Worm (Caenorhabditis elegans) whole organism, young adult: ENCODE data around the gene skr-3.
A peak's percentile ranks its signal among the peaks of the same experiment; 100 is the strongest.

Source experiments
- B0035.1 ChIP-seq: sonication (generic microtip); optimal IDR thresholded peaks from 2 replicates; lab custom pipeline; 2016; ENCODE audit warnings: missing genetic modification characterization, mild to moderate bottlenecking, missing compliant biosample characterization, missing genotype, missing genetic modification reagents
- C17E4.6 ChIP-seq: fragments of 200-800 bp; sonication (Bioruptor generic); IDR thresholded peaks from 2 replicates; pipeline ENCODE4 v1.3.6; 2022; ENCODE audit warnings: missing genetic modification reagents, missing genetic modification characterization, missing compliant biosample characterization
- F39B2.1 ChIP-seq: fragments of 200-800 bp; sonication (Bioruptor generic); IDR thresholded peaks from 2 replicates; pipeline ENCODE4 v1.3.6; 2022; ENCODE audit warnings: missing genetic modification reagents, missing genetic modification characterization, missing compliant biosample characterization
- F57A8.1 ChIP-seq: fragments of 200-800 bp; sonication (Bioruptor generic); optimal IDR thresholded peaks from 2 replicates; lab custom pipeline; 2018; ENCODE audit warnings: mild to moderate bottlenecking, missing genetic modification characterization, moderate library complexity, missing compliant biosample characterization
- Y53F4B.3 ChIP-seq: fragments of 200-800 bp; sonication (Bioruptor generic); IDR thresholded peaks from 2 replicates; pipeline ENCODE4 v1.3.6; 2022; ENCODE audit warnings: missing genetic modification reagents, missing genetic modification characterization, missing compliant biosample characterization
- Y67H2A.10 ChIP-seq: fragments of 200-800 bp; sonication (Bioruptor generic); conservative IDR thresholded peaks from 2 replicates; pipeline ENCODE4 v1.3.6; 2022; ENCODE audit warnings: missing genetic modification reagents, missing genetic modification characterization, missing compliant biosample characterization
- ZK185.1 ChIP-seq: sonication (generic microtip); optimal IDR thresholded peaks from 2 replicates; lab custom pipeline; 2016; ENCODE audit warnings: mild to moderate bottlenecking, missing genetic modification characterization, missing compliant biosample characterization; ENCODE audit not compliant: poor library complexity, severe bottlenecking
- ama-1 ChIP-seq, 3 experiments: fragments of 150-350 bp in 1 of 3; sonication (generic microtip) in 2 of 3; optimal IDR thresholded peaks; 2 replicates each; lab custom pipeline; 2014 to 2018; ENCODE audit warnings: missing biosample characterization in 2 of 3, missing genetic modification characterization in 2 of 3, missing genetic modification reagents in 2 of 3
- aptf-2 ChIP-seq: fragments of 200-800 bp; sonication (Bioruptor generic); conservative IDR thresholded peaks from 2 replicates; pipeline ENCODE4 v1.3.6; 2022; ENCODE audit warnings: missing genetic modification reagents, missing genetic modification characterization, missing compliant biosample characterization
- atf-7 ChIP-seq: sonication (generic microtip); optimal IDR thresholded peaks from 2 replicates; lab custom pipeline; 2017; ENCODE audit warnings: mild to moderate bottlenecking, missing genetic modification characterization, missing compliant biosample characterization
- attf-3 ChIP-seq: fragments of 200-800 bp; sonication (Bioruptor generic); conservative IDR thresholded peaks from 2 replicates; pipeline ENCODE4 v1.3.6; 2022; ENCODE audit warnings: missing genetic modification reagents, missing genetic modification characterization, missing compliant biosample characterization
- attf-5 ChIP-seq: fragments of 200-800 bp; sonication (Bioruptor generic); optimal IDR thresholded peaks from 2 replicates; lab custom pipeline; 2018; ENCODE audit warnings: mild to moderate bottlenecking, missing genetic modification characterization, missing compliant biosample characterization
- attf-6 ChIP-seq: fragments of 200-800 bp; sonication (Bioruptor generic); IDR thresholded peaks from 2 replicates; pipeline ENCODE4 v1.3.6; 2022; ENCODE audit warnings: missing genetic modification reagents, missing genetic modification characterization, missing compliant biosample characterization
- cebp-1 ChIP-seq, 2 experiments: fragments of 200-800 bp in 1 of 2; sonication (Bioruptor generic) in 1 of 2; sonication (generic microtip) in 1 of 2; IDR thresholded peaks in 1 of 2; optimal IDR thresholded peaks in 1 of 2; 2 replicates each; pipeline versions ENCODE4 v1.3.6 to Lab custom; 2017 to 2022; ENCODE audit warnings: missing compliant biosample characterization in 2 of 2, missing genetic modification characterization in 2 of 2, mild to moderate bottlenecking in 1 of 2, missing genetic modification reagents in 1 of 2, moderate library complexity in 1 of 2
- ceh-27 ChIP-seq: fragments of 200-800 bp; sonication (Bioruptor generic); optimal IDR thresholded peaks from 2 replicates; lab custom pipeline; 2018; ENCODE audit warnings: mild to moderate bottlenecking, missing genetic modification characterization, moderate library complexity, missing compliant biosample characterization
- ceh-40 ChIP-seq: fragments of 200-800 bp; sonication (Bioruptor generic); IDR thresholded peaks from 2 replicates; pipeline ENCODE4 v1.3.6; 2022; ENCODE audit warnings: missing genetic modification characterization, missing compliant biosample characterization
- ceh-79 ChIP-seq: sonication (generic microtip); optimal IDR thresholded peaks from 2 replicates; lab custom pipeline; 2017; ENCODE audit warnings: mild to moderate bottlenecking, missing genetic modification characterization, missing compliant biosample characterization
- dox-1 ChIP-seq: fragments of 200-800 bp; sonication (Bioruptor generic); IDR thresholded peaks from 2 replicates; pipeline ENCODE4 v1.3.6; 2022; ENCODE audit warnings: missing genetic modification reagents, missing genetic modification characterization, missing compliant biosample characterization
- dpff-1 ChIP-seq: sonication (generic microtip); optimal IDR thresholded peaks from 2 replicates; lab custom pipeline; 2017; ENCODE audit warnings: mild to moderate bottlenecking, missing genetic modification characterization, missing compliant biosample characterization
- efl-1 ChIP-seq: fragments of 150-350 bp; optimal IDR thresholded peaks from 2 replicates; lab custom pipeline; 2014; ENCODE audit warnings: missing biosample characterization, missing genetic modification reagents, missing genetic modification characterization
- hlh-12 ChIP-seq: sonication (generic microtip); optimal IDR thresholded peaks from 2 replicates; lab custom pipeline; 2016; ENCODE audit warnings: missing genetic modification characterization, missing compliant biosample characterization
- hmg-1.2 ChIP-seq: fragments of 200-800 bp; sonication (Bioruptor generic); IDR thresholded peaks from 2 replicates; pipeline ENCODE4 v1.3.6; 2022; ENCODE audit warnings: missing genetic modification reagents, missing genetic modification characterization, missing compliant biosample characterization
- hrde-1 ChIP-seq: sonication (generic microtip); optimal IDR thresholded peaks from 2 replicates; lab custom pipeline; 2016; ENCODE audit warnings: missing genetic modification characterization, mild to moderate bottlenecking, missing compliant biosample characterization, moderate library complexity, missing genotype, missing genetic modification reagents, borderline replicate concordance
- lin-54 ChIP-seq: fragments of 200-800 bp; sonication (Bioruptor generic); optimal IDR thresholded peaks from 2 replicates; lab custom pipeline; 2018; ENCODE audit warnings: mild to moderate bottlenecking, missing genetic modification characterization, missing compliant biosample characterization
- lsl-1 ChIP-seq: fragments of 200-800 bp; sonication (Bioruptor generic); optimal IDR thresholded peaks from 2 replicates; lab custom pipeline; 2018; ENCODE audit warnings: mild to moderate bottlenecking, missing genetic modification characterization, moderate library complexity, missing compliant biosample characterization
- madf-6 ChIP-seq: fragments of 200-800 bp; sonication (Bioruptor generic); IDR thresholded peaks from 2 replicates; pipeline ENCODE4 v1.3.6; 2022; ENCODE audit warnings: missing genetic modification reagents, missing genetic modification characterization, missing compliant biosample characterization
- mcd-1 ChIP-seq: fragments of 200-800 bp; sonication (Bioruptor generic); IDR thresholded peaks from 2 replicates; pipeline ENCODE4 v1.3.6; 2022; ENCODE audit warnings: missing genetic modification reagents, missing genetic modification characterization, missing compliant biosample characterization
- mes-4 ChIP-seq: sonication (generic microtip); optimal IDR thresholded peaks from 2 replicates; lab custom pipeline; 2016; ENCODE audit warnings: missing genotype, missing genetic modification characterization, missing compliant biosample characterization
- nfyb-1 ChIP-seq: fragments of 200-800 bp; sonication (Bioruptor generic); IDR thresholded peaks from 2 replicates; pipeline ENCODE4 v1.3.6; 2022; ENCODE audit warnings: missing genetic modification reagents, missing genetic modification characterization, missing compliant biosample characterization
- nhr-80 ChIP-seq: sonication (generic microtip); optimal IDR thresholded peaks from 2 replicates; lab custom pipeline; 2016; ENCODE audit warnings: missing genetic modification characterization, missing compliant biosample characterization
- nhr-90 ChIP-seq: sonication (generic microtip); optimal IDR thresholded peaks from 2 replicates; lab custom pipeline; 2016; ENCODE audit warnings: missing genotype, mild to moderate bottlenecking, missing genetic modification characterization, missing compliant biosample characterization
- pbrm-1 ChIP-seq: fragments of 200-800 bp; sonication (Bioruptor generic); IDR thresholded peaks from 2 replicates; pipeline ENCODE4 v1.3.6; 2022; ENCODE audit warnings: missing genetic modification reagents, missing genetic modification characterization, missing compliant biosample characterization
- rec-8 ChIP-seq, 2 experiments: sonication (generic microtip); optimal IDR thresholded peaks; 2 replicates each; lab custom pipeline; 2016; ENCODE audit warnings: mild to moderate bottlenecking in 2 of 2, missing genetic modification characterization in 2 of 2, missing genetic modification reagents in 2 of 2, missing genotype in 2 of 2, missing biosample characterization in 1 of 2, missing compliant biosample characterization in 1 of 2, moderate library complexity in 1 of 2
- somi-1 ChIP-seq: fragments of 200-800 bp; sonication (Bioruptor generic); optimal IDR thresholded peaks from 2 replicates; lab custom pipeline; 2018; ENCODE audit warnings: mild to moderate bottlenecking, missing genetic modification characterization, missing compliant biosample characterization
- tbp1 ChIP-seq: fragments of 200-800 bp; sonication (Bioruptor generic); optimal IDR thresholded peaks from 2 replicates; lab custom pipeline; 2018; ENCODE audit warnings: mild to moderate bottlenecking, missing genetic modification characterization, missing compliant biosample characterization
- tbx-9 ChIP-seq: sonication (generic microtip); optimal IDR thresholded peaks from 2 replicates; lab custom pipeline; 2016; ENCODE audit warnings: borderline replicate concordance, missing genetic modification characterization, inconsistent platforms, missing compliant biosample characterization
- unc-62 ChIP-seq: fragments of 150-350 bp; optimal IDR thresholded peaks from 2 replicates; lab custom pipeline; 2014; ENCODE audit warnings: missing biosample characterization, missing genetic modification reagents, missing genetic modification characterization
- xnd-1 ChIP-seq: sonication (generic microtip); optimal IDR thresholded peaks from 2 replicates; lab custom pipeline; 2016; ENCODE audit warnings: missing genotype, missing genetic modification reagents, missing genetic modification characterization, missing compliant biosample characterization
- ztf-26 ChIP-seq: sonication (generic microtip); optimal IDR thresholded peaks from 2 replicates; lab custom pipeline; 2017; ENCODE audit warnings: missing genetic modification characterization, missing compliant biosample characterization
- ztf-6 ChIP-seq: fragments of 200-800 bp; sonication (Bioruptor generic); IDR thresholded peaks from 2 replicates; pipeline ENCODE4 v1.3.6; 2022; ENCODE audit warnings: missing genetic modification reagents, missing genetic modification characterization, missing compliant biosample characterization

The skr-3 gene

ce11 chrV:16121451-16121850 is 567 bp downstream of the skr-3 start:
- TF ChIP-seq ztf-26 (tag; lab: Kevin White, UChicago), result no peak
- TF ChIP-seq hrde-1 (tag; lab: Kevin White, UChicago), result no peak
- TF ChIP-seq mcd-1, result no peak
- no peak for TF ChIP-seq madf-6 (GFP tag; lab: Robert Waterston, UW)
- no peak for TF ChIP-seq cebp-1 (GFP tag; IDR thresholded peaks at IDR 0.05; lab: Robert Waterston, UW)
- TF ChIP-seq cebp-1 (tag; optimal IDR thresholded peaks at IDR 0.05; lab: Kevin White, UChicago), result peak; percentile 5

ce11 chrV:16124739-16125138 is 3.9 kb downstream of the skr-3 start, which contains the start of gene nhr-111:
nhr-111 (minus strand) TSS chrV:16124839.
- TF ChIP-seq attf-5 (no peak), ztf-26 (tag; lab: Kevin White, UChicago) (no peak), lsl-1 (GFP tag; lab: Kevin White, UChicago) (no peak), efl-1 (GFP tag; lab: Kevin White, UChicago) (no peak), ceh-27 (no peak), ceh-40 (GFP tag; lab: Robert Waterston, UW) (no peak), hmg-1.2 (GFP tag; lab: Robert Waterston, UW) (no peak), C17E4.6 (GFP tag; lab: Robert Waterston, UW) (no peak), ceh-79 (tag; lab: Kevin White, UChicago) (no peak), Y67H2A.10 (no peak), ztf-6 (GFP tag; lab: Robert Waterston, UW) (no peak), F39B2.1 (GFP tag; lab: Robert Waterston, UW) (no peak), hlh-12 (tag; lab: Kevin White, UChicago) (no peak), somi-1 (no peak), Y53F4B.3 (GFP tag; lab: Robert Waterston, UW) (no peak)

- TF ChIP-seq aptf-2 (GFP tag; lab: Robert Waterston, UW) (no peak), ztf-26 (tag; lab: Kevin White, UChicago) (no peak), lin-54 (GFP tag; lab: Kevin White, UChicago) (no peak), nfyb-1 (GFP tag; lab: Robert Waterston, UW) (no peak), mcd-1 (no peak), dpff-1 (tag; lab: Kevin White, UChicago) (no peak), B0035.1 (tag; lab: Kevin White, UChicago) (no peak), attf-3 (GFP tag; lab: Robert Waterston, UW) (no peak)
These were observed 6.5 kb downstream of the skr-3 start, which contains the start of gene fbxa-143 for ce11 chrV:16127401-16127800. fbxa-143 (minus strand) TSS chrV:16127501.

- TF ChIP-seq mcd-1, result no peak
- no peak for TF ChIP-seq cebp-1 (GFP tag; IDR thresholded peaks at IDR 0.05; lab: Robert Waterston, UW)
- peak; percentile 29 for TF ChIP-seq cebp-1 (tag; optimal IDR thresholded peaks at IDR 0.05; lab: Kevin White, UChicago)
- peak; percentile 31 for TF ChIP-seq nhr-80 (tag; lab: Kevin White, UChicago)
These were observed 8.2 kb downstream of the skr-3 start for ce11 chrV:16129116-16129515.

ce11 chrV:16131249-16131648 is 10.4 kb downstream of the skr-3 start, which contains the start of gene fbxa-142:
fbxa-142 (minus strand) TSS chrV:16131349.
- no peak for TF ChIP-seq dox-1
- no peak for TF ChIP-seq unc-62 (GFP tag; lab: Kevin White, UChicago)
- TF ChIP-seq mes-4 (tag; lab: Kevin White, UChicago), result no peak
- no peak for TF ChIP-seq xnd-1 (tag; lab: Kevin White, UChicago)
- TF ChIP-seq atf-7 (tag; lab: Kevin White, UChicago), result no peak
- TF ChIP-seq nhr-80 (tag; lab: Kevin White, UChicago), result no peak
- no peak for TF ChIP-seq pbrm-1 (GFP tag; lab: Robert Waterston, UW)
- no peak for TF ChIP-seq F57A8.1 (GFP tag; lab: Kevin White, UChicago)
- TF ChIP-seq tbx-9 (tag; lab: Kevin White, UChicago), result no peak
- no peak for TF ChIP-seq attf-6 (GFP tag; lab: Robert Waterston, UW)
- TF ChIP-seq nhr-90 (tag; lab: Kevin White, UChicago), result no peak
- TF ChIP-seq rec-8 (tag; optimal IDR thresholded peaks at IDR 0.05; lab: Kevin White, UChicago), result no peak
- no peak for TF ChIP-seq tbp1
- TF ChIP-seq ZK185.1 (tag; lab: Kevin White, UChicago), result no peak
- TF ChIP-seq ama-1 (optimal IDR thresholded peaks at IDR 0.05; lab: Kevin White, UChicago), result no peak
- no peak for TF ChIP-seq ama-1 (GFP tag; optimal IDR thresholded peaks at IDR 0.05; lab: Kevin White, UChicago)
